Fruit fly (Drosophila melanogaster): ENCODE measurements around the gene Tsp29Fa.

Gene Tsp29Fa

dm6 chr2L:8901882-8902281, 31.9 kb upstream of the Tsp29Fa start:
- TF ChIP-seq CG32264 (GFP tag; optimal IDR thresholded peaks at IDR 0.05), result no peak
- no peak for TF ChIP-seq GATAd (GFP tag; optimal IDR thresholded peaks at IDR 0.05)

- TF ChIP-seq Hr78 (GFP tag; optimal IDR thresholded peaks at IDR 0.05) (no peak), CG9705 (GFP tag; optimal IDR thresholded peaks at IDR 0.05) (no peak), Abd-B (GFP tag; optimal IDR thresholded peaks at IDR 0.05) (no peak), dl (GFP tag; optimal IDR thresholded peaks at IDR 0.05; ENCODE audit: insufficient read depth in 1 of 2, partially characterized antibody in 2 of 2) (no peak), Jra (GFP tag; optimal IDR thresholded peaks at IDR 0.05) (no peak), OdsH (GFP tag; optimal IDR thresholded peaks at IDR 0.05) (peak; percentile 44), h (GFP tag; optimal IDR thresholded peaks at IDR 0.05) (peak; percentile 57), fru (GFP tag; optimal IDR thresholded peaks at IDR 0.05) (peak; percentile 37), HLH106 (tag; optimal IDR thresholded peaks at IDR 0.05) (peak; percentile 40), foxo (GFP tag; optimal IDR thresholded peaks at IDR 0.05) (peak in 1 of 2 experiments; percentile 46), sage (GFP tag; optimal IDR thresholded peaks at IDR 0.05) (no peak), Sp1 (GFP tag; optimal IDR thresholded peaks at IDR 0.05) (peak; percentile 21), sv (GFP tag; optimal IDR thresholded peaks at IDR 0.05) (no peak), Dif (GFP tag; optimal IDR thresholded peaks at IDR 0.05; ENCODE audit: partially characterized antibody) (no peak), CG32264 (GFP tag; optimal IDR thresholded peaks at IDR 0.05) (no peak), lola (GFP tag; optimal IDR thresholded peaks at IDR 0.05) (no peak), Dfd (GFP tag; optimal IDR thresholded peaks at IDR 0.05) (no peak), usp (GFP tag; optimal IDR thresholded peaks at IDR 0.05) (no peak), rgr (GFP tag; optimal IDR thresholded peaks at IDR 0.05) (peak; percentile 40), dmrt93B (GFP tag; optimal IDR thresholded peaks at IDR 0.05) (no peak), woc (GFP tag; optimal IDR thresholded peaks at IDR 0.05) (peak; percentile 50), Hr83 (GFP tag; optimal IDR thresholded peaks at IDR 0.05; ENCODE audit: poor library complexity, severe bottlenecking) (no peak), Rel (GFP tag; optimal IDR thresholded peaks at IDR 0.05) (no peak), Rel (tag; optimal IDR thresholded peaks at IDR 0.05) (no peak), br (GFP tag; optimal IDR thresholded peaks at IDR 0.05) (peak; percentile 30), ey (GFP tag; optimal IDR thresholded peaks at IDR 0.05) (peak; percentile 35), tai (GFP tag; optimal IDR thresholded peaks at IDR 0.05) (no peak), Vsx2 (GFP tag; optimal IDR thresholded peaks at IDR 0.05; ENCODE audit: partially characterized antibody) (no peak), CrebA (GFP tag; optimal IDR thresholded peaks at IDR 0.05; ENCODE audit: borderline replicate concordance) (no peak), dsf (GFP tag; optimal IDR thresholded peaks at IDR 0.05; ENCODE audit: borderline replicate concordance) (no peak), Hnf4 (GFP tag; optimal IDR thresholded peaks at IDR 0.05) (peak; percentile 15), psq (GFP tag; optimal IDR thresholded peaks at IDR 0.05) (peak; percentile 47), pan (optimal IDR thresholded peaks at IDR 0.05) (no peak), Mio (GFP tag; optimal IDR thresholded peaks at IDR 0.05) (no peak), brk (GFP tag; optimal IDR thresholded peaks at IDR 0.05) (peak; percentile 29)
Measured at dm6 chr2L:8906279-8906678, 27.5 kb upstream of the Tsp29Fa start.

- TF ChIP-seq N (GFP tag; optimal IDR thresholded peaks at IDR 0.05), result no peak
- no peak for TF ChIP-seq CG32264 (GFP tag; optimal IDR thresholded peaks at IDR 0.05)
- no peak for TF ChIP-seq HLH106 (tag; optimal IDR thresholded peaks at IDR 0.05)
- TF ChIP-seq Abd-B (GFP tag; optimal IDR thresholded peaks at IDR 0.05), result no peak
- no peak for TF ChIP-seq Rel (GFP tag; optimal IDR thresholded peaks at IDR 0.05)
- no peak for TF ChIP-seq Rel (tag; optimal IDR thresholded peaks at IDR 0.05)
Measured at dm6 chr2L:8915709-8916108, 18.1 kb upstream of the Tsp29Fa start.

dm6 chr2L:8919638-8920037, 14.1 kb upstream of the Tsp29Fa start:
- TF ChIP-seq sage (GFP tag; optimal IDR thresholded peaks at IDR 0.05) (no peak), OdsH (GFP tag; optimal IDR thresholded peaks at IDR 0.05) (no peak), HLH106 (tag; optimal IDR thresholded peaks at IDR 0.05) (no peak), Hr78 (GFP tag; optimal IDR thresholded peaks at IDR 0.05) (no peak), GATAd (GFP tag; optimal IDR thresholded peaks at IDR 0.05) (no peak), Dfd (GFP tag; optimal IDR thresholded peaks at IDR 0.05) (no peak), usp (GFP tag; optimal IDR thresholded peaks at IDR 0.05) (no peak), CG32264 (GFP tag; optimal IDR thresholded peaks at IDR 0.05) (no peak), Hnf4 (GFP tag; optimal IDR thresholded peaks at IDR 0.05) (no peak), sv (GFP tag; optimal IDR thresholded peaks at IDR 0.05) (no peak), ey (GFP tag; optimal IDR thresholded peaks at IDR 0.05) (no peak), foxo (GFP tag; optimal IDR thresholded peaks at IDR 0.05) (no peak), Myc (optimal IDR thresholded peaks at IDR 0.05) (no peak), dl (GFP tag; optimal IDR thresholded peaks at IDR 0.05; ENCODE audit: insufficient read depth in 1 of 2, partially characterized antibody in 2 of 2) (no peak), Dif (GFP tag; optimal IDR thresholded peaks at IDR 0.05; ENCODE audit: partially characterized antibody) (no peak), rgr (GFP tag; optimal IDR thresholded peaks at IDR 0.05) (no peak), Rel (GFP tag; optimal IDR thresholded peaks at IDR 0.05) (no peak), Rel (tag; optimal IDR thresholded peaks at IDR 0.05) (no peak), Hr83 (GFP tag; optimal IDR thresholded peaks at IDR 0.05; ENCODE audit: poor library complexity, severe bottlenecking) (no peak), tai (GFP tag; optimal IDR thresholded peaks at IDR 0.05) (no peak)
